Worm (Caenorhabditis elegans): ENCODE measurements around the gene eol-1.

- TF ChIP-seq skn-1 (tag; optimal IDR thresholded peaks at IDR 0.05) (no peak), unc-62 (GFP tag; optimal IDR thresholded peaks at IDR 0.05) (no peak), fkh-10 (GFP tag; optimal IDR thresholded peaks at IDR 0.05) (no peak), nhr-25 (tag; optimal IDR thresholded peaks at IDR 0.05) (peak; percentile 71), pha-4 (tag; optimal IDR thresholded peaks at IDR 0.05) (no peak), daf-12 (tag; optimal IDR thresholded peaks at IDR 0.05) (no peak), mdl-1 (tag; optimal IDR thresholded peaks at IDR 0.05) (no peak), unc-39 (tag; optimal IDR thresholded peaks at IDR 0.05) (no peak), nhr-237 (tag; optimal IDR thresholded peaks at IDR 0.05) (no peak), nhr-77 (tag; optimal IDR thresholded peaks at IDR 0.05) (no peak), fkh-2 (tag; optimal IDR thresholded peaks at IDR 0.05) (no peak), zag-1 (tag; optimal IDR thresholded peaks at IDR 0.05) (no peak), ama-1 (optimal IDR thresholded peaks at IDR 0.05) (peak; percentile 21), jun-1 (tag; optimal IDR thresholded peaks at IDR 0.05) (no peak)
Measured at ce11 chrV:14008353-14008859, 27.7 kb upstream of the eol-1 start.
